Fruit fly (Drosophila melanogaster) whole organism, pupa: Measurements from ENCODE around the gene nmo.
A peak's percentile ranks its signal among the peaks of the same experiment; 100 is the strongest.

ENCODE experiments used
- CG10348 ChIP-seq: fragments of 200-800 bp; sonication (Bioruptor generic); IDR thresholded peaks from 2 replicates; pipeline ENCODE4 v1.3.6; 2022; ENCODE audit warnings: missing biosample characterization, missing genetic modification characterization
- CG12605 ChIP-seq: fragments of 200-800 bp; sonication (Bioruptor generic); IDR thresholded peaks from 2 replicates; pipeline ENCODE4 v1.3.6; 2022; ENCODE audit warnings: missing biosample characterization, missing genetic modification characterization
- CG13204 ChIP-seq: fragments of 200-800 bp; sonication (Bioruptor generic); optimal IDR thresholded peaks from 2 replicates; lab custom pipeline; 2018; ENCODE audit warnings: missing biosample characterization, mild to moderate bottlenecking, missing genetic modification characterization, moderate library complexity
- CG14655 ChIP-seq: fragments of 200-800 bp; sonication (Bioruptor generic); optimal IDR thresholded peaks from 3 replicates; lab custom pipeline; 2017; ENCODE audit warnings: mild to moderate bottlenecking, missing biosample characterization, missing genetic modification reagents, missing genetic modification characterization
- CG15710 ChIP-seq: fragments of 200-800 bp; sonication (Bioruptor generic); optimal IDR thresholded peaks from 2 replicates; lab custom pipeline; 2018; ENCODE audit warnings: missing biosample characterization, mild to moderate bottlenecking, missing genetic modification characterization, moderate library complexity
- CG17806 ChIP-seq: fragments of 200-800 bp; sonication (Bioruptor generic); optimal IDR thresholded peaks from 2 replicates; lab custom pipeline; 2018; ENCODE audit warnings: missing biosample characterization, mild to moderate bottlenecking, missing genetic modification characterization, moderate library complexity
- CG32121 ChIP-seq: fragments of 200-800 bp; sonication (Bioruptor generic); IDR thresholded peaks from 2 replicates; pipeline ENCODE4 v1.3.6; 2022; ENCODE audit warnings: missing biosample characterization, missing genetic modification characterization
- CG34367 ChIP-seq: fragments of 200-800 bp; sonication (Bioruptor generic); optimal IDR thresholded peaks from 2 replicates; lab custom pipeline; 2018; ENCODE audit warnings: missing biosample characterization, mild to moderate bottlenecking, missing genetic modification characterization
- CG4496 ChIP-seq: fragments of 200-800 bp; sonication (Bioruptor generic); IDR thresholded peaks from 3 replicates; pipeline ENCODE4 v1.3.6; 2022; ENCODE audit warnings: missing biosample characterization, missing genetic modification characterization
- CG8159 ChIP-seq: fragments of 200-800 bp; sonication (Bioruptor generic); optimal IDR thresholded peaks from 3 replicates; lab custom pipeline; 2018; ENCODE audit warnings: missing biosample characterization, mild to moderate bottlenecking, missing genetic modification characterization, moderate library complexity
- CG8301 ChIP-seq: fragments of 200-800 bp; sonication (Bioruptor generic); optimal IDR thresholded peaks from 2 replicates; lab custom pipeline; 2018; ENCODE audit warnings: missing biosample characterization, mild to moderate bottlenecking, missing genetic modification characterization
- CG9948 ChIP-seq: fragments of 200-800 bp; sonication (Bioruptor generic); optimal IDR thresholded peaks from 2 replicates; lab custom pipeline; 2018; ENCODE audit warnings: missing biosample characterization, mild to moderate bottlenecking, missing genetic modification characterization, moderate library complexity
- D1 ChIP-seq: fragments of 200-800 bp; sonication (Bioruptor generic); optimal IDR thresholded peaks from 2 replicates; lab custom pipeline; 2018; ENCODE audit warnings: missing biosample characterization, mild to moderate bottlenecking, missing genetic modification characterization, moderate library complexity
- EcR ChIP-seq: fragments of 200-800 bp; sonication (Bioruptor generic); optimal IDR thresholded peaks from 3 replicates; lab custom pipeline; 2019; ENCODE audit warnings: missing biosample characterization, missing genetic modification characterization, mild to moderate bottlenecking, moderate library complexity, missing genetic modification reagents
- Ets98B ChIP-seq: fragments of 200-800 bp; sonication (Bioruptor generic); IDR thresholded peaks from 2 replicates; pipeline ENCODE4 v1.3.6; 2022; ENCODE audit warnings: missing biosample characterization, missing genetic modification characterization
- Pif1A ChIP-seq: fragments of 200-800 bp; sonication (Bioruptor generic); optimal IDR thresholded peaks from 3 replicates; lab custom pipeline; 2016; ENCODE audit warnings: missing biosample characterization, missing genetic modification characterization
- Pif1B ChIP-seq: fragments of 200-800 bp; sonication (Bioruptor generic); optimal IDR thresholded peaks from 3 replicates; lab custom pipeline; 2016; ENCODE audit warnings: missing biosample characterization, missing genetic modification characterization
- Snoo ChIP-seq: fragments of 200-800 bp; sonication (Bioruptor generic); optimal IDR thresholded peaks from 3 replicates; lab custom pipeline; 2017; ENCODE audit warnings: missing biosample characterization, mild to moderate bottlenecking, missing genetic modification characterization, inconsistent platforms
- fd96Ca ChIP-seq: fragments of 200-800 bp; sonication (Bioruptor generic); IDR thresholded peaks from 3 replicates; pipeline ENCODE4 v1.3.6; 2022; ENCODE audit warnings: missing biosample characterization, missing genetic modification characterization
- gl ChIP-seq: fragments of 200-800 bp; sonication (Bioruptor generic); optimal IDR thresholded peaks from 2 replicates; lab custom pipeline; 2018; ENCODE audit warnings: missing biosample characterization, mild to moderate bottlenecking, missing genetic modification characterization
- rn ChIP-seq: fragments of 200-800 bp; sonication (Bioruptor generic); IDR thresholded peaks from 2 replicates; pipeline ENCODE4 v1.3.6; 2022; ENCODE audit warnings: missing biosample characterization, missing genetic modification characterization

Gene nmo

dm6 chr3L:8076160-8076559 lies 97.3 kb downstream of the nmo start:
- TF ChIP-seq CG4496 (GFP tag; lab: Robert Waterston, UW), result 0 out of 3 replicates have a peak, but pooled peaks have one; percentile 27
- peak; percentile 41 for TF ChIP-seq CG8159 (tag; lab: Kevin White, UChicago)
- TF ChIP-seq CG14655 (GFP tag; lab: Kevin White, UChicago), result peak; percentile 24
- peak; percentile 29 for TF ChIP-seq CG9948 (tag; lab: Kevin White, UChicago)
- TF ChIP-seq rn, result no peak
- TF ChIP-seq Pif1A (GFP tag; lab: Kevin White, UChicago), result peak; percentile 16
- peak; percentile 28 for TF ChIP-seq CG17806 (tag; lab: Kevin White, UChicago)
- no peak for TF ChIP-seq CG34367
- TF ChIP-seq CG15710, result peak; percentile 21
- peak; percentile 10 for TF ChIP-seq CG8301 (tag; lab: Kevin White, UChicago)
- TF ChIP-seq D1 (tag; lab: Kevin White, UChicago), result no peak
- peak; percentile 17 for TF ChIP-seq Pif1B (GFP tag; lab: Kevin White, UChicago)

DNA sequence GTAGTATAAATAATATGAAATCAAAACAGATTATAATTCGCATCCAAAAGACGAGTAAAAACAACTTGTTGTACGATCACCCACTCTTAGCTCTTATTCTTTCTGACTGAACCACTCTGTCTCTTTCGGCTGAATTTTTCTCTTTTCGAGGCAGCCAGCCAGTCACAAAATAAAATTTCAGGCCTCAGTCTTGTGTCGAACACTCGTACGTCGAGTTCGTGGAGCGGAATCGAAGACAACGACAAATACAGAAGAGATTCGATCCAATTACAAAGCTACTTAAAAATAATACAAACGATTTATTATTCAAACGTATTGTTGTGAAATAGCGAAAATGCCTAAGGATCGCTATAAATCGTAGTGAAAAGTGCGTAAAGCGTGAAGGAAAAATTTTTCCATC lies 98.4 kb downstream of the nmo start:
- TF ChIP-seq CG8301 (tag; lab: Kevin White, UChicago), result peak; percentile 20
- TF ChIP-seq CG8159 (tag; lab: Kevin White, UChicago), result no peak
- TF ChIP-seq Snoo (tag; lab: Kevin White, UChicago), result peak; percentile 12
- TF ChIP-seq EcR (GFP tag; lab: Kevin White, UChicago), result peak; percentile 35
- peak; percentile 12 for TF ChIP-seq D1 (tag; lab: Kevin White, UChicago)
- TF ChIP-seq CG12605 (GFP tag; lab: Robert Waterston, UW), result peak; percentile 40
- TF ChIP-seq CG34367, result no peak
- TF ChIP-seq CG32121 (GFP tag; lab: Robert Waterston, UW), result 0 out of 2 replicates have a peak, but pooled peaks have one; percentile 20
- peak; percentile 5 for TF ChIP-seq Pif1A (GFP tag; lab: Kevin White, UChicago)
- TF ChIP-seq fd96Ca, result no peak
- TF ChIP-seq Pif1B (GFP tag; lab: Kevin White, UChicago), result peak; percentile 39
- TF ChIP-seq CG14655 (GFP tag; lab: Kevin White, UChicago), result no peak
- TF ChIP-seq CG17806 (tag; lab: Kevin White, UChicago), result no peak
- TF ChIP-seq Ets98B (GFP tag; lab: Robert Waterston, UW), result peak; percentile 51; the same call in 1 of the 2 replicates
- TF ChIP-seq rn, result no peak
- peak; percentile 64; the same call in 2 of the 3 replicates for TF ChIP-seq CG4496 (GFP tag; lab: Robert Waterston, UW)
- TF ChIP-seq CG13204 (GFP tag; lab: Kevin White, UChicago), result no peak
- no peak for TF ChIP-seq CG15710

dm6 chr3L:8077953-8078352 lies 99.1 kb downstream of the nmo start:
- TF ChIP-seq EcR (GFP tag; lab: Kevin White, UChicago) (no peak), Snoo (tag; lab: Kevin White, UChicago) (no peak), Pif1A (GFP tag; lab: Kevin White, UChicago) (no peak), CG15710 (no peak), CG12605 (GFP tag; lab: Robert Waterston, UW) (no peak), gl (tag; lab: Kevin White, UChicago) (no peak), CG4496 (GFP tag; lab: Robert Waterston, UW) (no peak), CG8301 (tag; lab: Kevin White, UChicago) (no peak), CG17806 (tag; lab: Kevin White, UChicago) (no peak), CG34367 (no peak), CG10348 (GFP tag; lab: Robert Waterston, UW) (no peak), rn (no peak), CG14655 (GFP tag; lab: Kevin White, UChicago) (no peak), Pif1B (GFP tag; lab: Kevin White, UChicago) (no peak), fd96Ca (no peak)

DNA sequence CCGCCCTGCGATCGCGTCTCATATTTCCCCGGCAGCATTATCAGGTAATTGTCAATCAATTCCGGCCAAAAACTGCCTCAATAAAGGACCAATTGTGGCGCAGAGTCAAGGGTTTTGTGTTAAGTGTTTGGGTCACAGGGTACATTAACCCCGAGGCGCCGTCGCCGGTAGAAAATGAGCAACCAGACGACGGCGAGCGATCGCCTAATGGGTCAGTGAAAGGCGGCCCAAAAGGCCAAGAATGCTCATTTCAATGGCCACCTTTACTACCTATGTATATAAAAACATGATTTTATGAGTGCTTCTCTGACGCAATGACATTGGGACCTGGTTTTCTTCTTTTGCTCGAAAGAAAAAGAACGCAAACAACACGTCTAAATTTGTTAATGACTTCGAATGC lies 100.8 kb downstream of the nmo start:
- TF ChIP-seq CG8301 (tag; lab: Kevin White, UChicago), result no peak
- TF ChIP-seq CG13204 (GFP tag; lab: Kevin White, UChicago), result no peak
- TF ChIP-seq D1 (tag; lab: Kevin White, UChicago), result no peak
- TF ChIP-seq CG34367, result no peak
- no peak for TF ChIP-seq gl (tag; lab: Kevin White, UChicago)
- TF ChIP-seq rn, result no peak
- no peak for TF ChIP-seq CG17806 (tag; lab: Kevin White, UChicago)
- no peak for TF ChIP-seq Snoo (tag; lab: Kevin White, UChicago)
- no peak for TF ChIP-seq CG10348 (GFP tag; lab: Robert Waterston, UW)

DNA sequence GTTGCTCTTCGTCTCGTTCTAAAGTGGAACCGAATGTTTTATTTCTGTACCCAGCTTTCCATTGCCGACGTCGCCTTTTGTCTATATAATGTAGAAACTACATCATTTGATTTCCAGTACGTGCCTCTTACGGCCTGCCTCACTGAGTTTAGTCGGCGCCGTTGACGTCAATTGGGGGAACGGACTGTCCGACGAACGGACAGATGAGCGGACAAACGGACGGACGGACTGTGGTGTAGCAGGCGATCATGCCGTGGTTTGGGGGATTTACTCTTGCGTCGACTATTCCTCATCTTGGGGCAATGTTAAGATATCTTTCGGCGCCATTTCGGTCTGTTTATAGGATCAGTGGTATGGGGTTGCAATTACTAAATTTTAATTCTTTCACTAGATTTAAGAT lies 101.9 kb downstream of the nmo start:
- TF ChIP-seq CG8159 (tag; lab: Kevin White, UChicago) (no peak), CG8301 (tag; lab: Kevin White, UChicago) (no peak), CG15710 (no peak), fd96Ca (no peak), Pif1A (GFP tag; lab: Kevin White, UChicago) (no peak), Pif1B (GFP tag; lab: Kevin White, UChicago) (no peak), CG17806 (tag; lab: Kevin White, UChicago) (no peak), D1 (tag; lab: Kevin White, UChicago) (no peak)

dm6 chr3L:8081822-8082221 lies 103.0 kb downstream of the nmo start:
- TF ChIP-seq CG14655 (GFP tag; lab: Kevin White, UChicago) (no peak), Pif1B (GFP tag; lab: Kevin White, UChicago) (peak; percentile 66), Pif1A (GFP tag; lab: Kevin White, UChicago) (peak; percentile 75), EcR (GFP tag; lab: Kevin White, UChicago) (peak; percentile 28), CG10348 (GFP tag; lab: Robert Waterston, UW) (no peak), CG4496 (GFP tag; lab: Robert Waterston, UW) (peak; percentile 49; the same call in 1 of the 3 replicates), rn (no peak), D1 (tag; lab: Kevin White, UChicago) (no peak), CG17806 (tag; lab: Kevin White, UChicago) (no peak), Snoo (tag; lab: Kevin White, UChicago) (peak; percentile 59), CG8159 (tag; lab: Kevin White, UChicago) (peak; percentile 49), CG12605 (GFP tag; lab: Robert Waterston, UW) (peak; percentile 72), CG9948 (tag; lab: Kevin White, UChicago) (no peak), CG8301 (tag; lab: Kevin White, UChicago) (peak; percentile 11), CG32121 (GFP tag; lab: Robert Waterston, UW) (peak; percentile 21; the same call in 1 of the 2 replicates), CG13204 (GFP tag; lab: Kevin White, UChicago) (no peak), CG15710 (peak; percentile 2), gl (tag; lab: Kevin White, UChicago) (no peak), fd96Ca (no peak), Ets98B (GFP tag; lab: Robert Waterston, UW) (peak; percentile 74; the same call in 1 of the 2 replicates), CG34367 (peak; percentile 14)
